Worm (Caenorhabditis elegans): Measurements from ENCODE around the gene vhp-1.
"Not testable (repeated sequence)": the region's sequence is repeated elsewhere in the genome, so short reads cannot be mapped to it uniquely, and the experiment has no call there.

The vhp-1 gene

DNA sequence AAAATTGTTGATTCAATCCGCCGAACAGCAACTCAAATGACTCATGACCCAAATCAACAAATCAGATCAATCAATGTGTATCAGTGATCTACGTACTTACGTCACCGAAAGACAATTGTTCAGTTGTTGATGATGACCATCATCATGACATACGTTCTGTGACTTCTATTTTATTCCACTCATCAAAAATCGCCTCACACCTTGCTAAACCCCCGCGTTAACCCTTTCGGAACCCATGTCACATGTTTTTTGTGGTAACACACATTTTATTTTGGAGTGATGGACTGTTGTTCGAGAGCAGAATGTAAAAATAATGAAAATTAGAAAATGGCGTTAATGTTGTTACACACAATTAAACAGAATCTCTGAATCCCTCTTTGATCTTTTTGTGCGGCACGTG lies 19.3 kb downstream of the vhp-1 start:
- TF ChIP-seq mab-5 (tag; optimal IDR thresholded peaks at IDR 0.05) (no peak), hlh-1 (tag; optimal IDR thresholded peaks at IDR 0.05) (no peak), nhr-237 (tag; optimal IDR thresholded peaks at IDR 0.05) (no peak), nhr-12 (tag; optimal IDR thresholded peaks at IDR 0.05) (no peak), drap-1 (GFP tag; optimal IDR thresholded peaks at IDR 0.05) (no peak), elt-3 (tag; optimal IDR thresholded peaks at IDR 0.05) (no peak), lin-13 (tag; optimal IDR thresholded peaks at IDR 0.05) (no peak), M03D4.4 (tag; optimal IDR thresholded peaks at IDR 0.05) (no peak), elt-1 (tag; optimal IDR thresholded peaks at IDR 0.05; ENCODE audit: borderline replicate concordance, insufficient read depth) (no peak), sem-2 (GFP tag; optimal IDR thresholded peaks at IDR 0.05) (no peak), sptf-1 (tag; optimal IDR thresholded peaks at IDR 0.05) (no peak), nhr-2 (tag; optimal IDR thresholded peaks at IDR 0.05) (no peak), pha-4 (tag; optimal IDR thresholded peaks at IDR 0.05) (no peak), lin-32 (GFP tag; optimal IDR thresholded peaks at IDR 0.05) (no peak), flh-1 (GFP tag; optimal IDR thresholded peaks at IDR 0.05) (no peak), ceh-39 (tag; optimal IDR thresholded peaks at IDR 0.05) (no peak), zip-8 (tag; optimal IDR thresholded peaks at IDR 0.05) (no peak)

DNA sequence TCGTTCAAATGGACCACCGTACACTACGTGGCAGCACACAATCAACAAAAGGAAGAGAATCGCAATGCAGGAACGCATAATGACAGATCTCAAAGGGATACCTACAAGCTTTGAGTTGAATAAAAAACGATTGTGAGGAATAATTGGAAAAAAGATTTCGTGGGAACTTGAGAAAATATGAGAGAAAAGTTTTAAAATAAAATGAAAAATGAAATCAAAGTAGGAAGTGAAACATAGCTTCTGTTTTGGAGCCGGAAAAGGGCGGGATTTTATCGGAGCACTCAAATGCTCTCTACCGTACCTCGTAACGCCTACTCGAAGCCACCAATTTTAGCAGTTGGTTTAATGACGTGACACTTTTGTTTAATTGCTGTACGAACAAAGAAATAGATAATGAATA lies 21.7 kb downstream of the vhp-1 start, which contains the start of gene F09E5.14:
Gene F09E5.14, minus strand, starts transcription at position 101 of the 400 bp plus-strand sequence.
- TF ChIP-seq ceh-39 (tag; optimal IDR thresholded peaks at IDR 0.05) = no peak
- TF ChIP-seq ceh-83 (GFP tag; optimal IDR thresholded peaks at IDR 0.05) = no peak
- TF ChIP-seq nhr-12 (tag; optimal IDR thresholded peaks at IDR 0.05) = no peak
- no peak for TF ChIP-seq mep-1 (tag; optimal IDR thresholded peaks at IDR 0.05)
- TF ChIP-seq snpc-4 (tag; optimal IDR thresholded peaks at IDR 0.05) = no peak
- no peak for TF ChIP-seq sem-2 (GFP tag; optimal IDR thresholded peaks at IDR 0.05)
- no peak for TF ChIP-seq unc-120 (tag; optimal IDR thresholded peaks at IDR 0.05; ENCODE audit: poor library complexity, severe bottlenecking)

DNA sequence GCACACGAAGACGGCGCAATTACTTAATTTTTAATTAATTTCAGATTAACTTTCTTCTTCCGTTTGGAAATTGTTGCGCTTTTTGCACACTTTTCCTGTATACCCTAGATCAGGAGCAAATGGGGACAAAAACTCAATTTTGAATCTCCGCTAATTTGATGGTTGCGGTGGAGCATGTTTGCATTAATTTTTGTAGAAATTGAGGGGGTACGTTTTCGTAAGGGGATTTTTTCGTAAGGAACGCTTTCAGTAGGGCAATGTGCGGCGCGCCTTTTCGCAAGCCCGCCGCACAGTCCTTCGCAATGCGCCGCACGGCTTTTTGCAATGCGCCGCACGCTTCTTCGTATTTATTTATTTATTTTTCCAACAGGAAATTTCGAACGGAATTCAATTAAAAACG lies 23.3 kb downstream of the vhp-1 start:
- TF ChIP-seq mep-1 (tag; optimal IDR thresholded peaks at IDR 0.05) (peak; percentile 53), ces-1 (GFP tag; optimal IDR thresholded peaks at IDR 0.05) (peak; percentile 73), nhr-237 (tag; optimal IDR thresholded peaks at IDR 0.05) (peak; percentile 17), unc-120 (tag; optimal IDR thresholded peaks at IDR 0.05; ENCODE audit: poor library complexity, severe bottlenecking) (peak; percentile 21), pha-4 (tag; optimal IDR thresholded peaks at IDR 0.05) (peak; percentile 50), hlh-1 (tag; optimal IDR thresholded peaks at IDR 0.05) (peak; percentile 33), lsy-2 (tag; optimal IDR thresholded peaks at IDR 0.05) (peak; percentile 29), lin-13 (tag; optimal IDR thresholded peaks at IDR 0.05) (peak; percentile 44)

DNA sequence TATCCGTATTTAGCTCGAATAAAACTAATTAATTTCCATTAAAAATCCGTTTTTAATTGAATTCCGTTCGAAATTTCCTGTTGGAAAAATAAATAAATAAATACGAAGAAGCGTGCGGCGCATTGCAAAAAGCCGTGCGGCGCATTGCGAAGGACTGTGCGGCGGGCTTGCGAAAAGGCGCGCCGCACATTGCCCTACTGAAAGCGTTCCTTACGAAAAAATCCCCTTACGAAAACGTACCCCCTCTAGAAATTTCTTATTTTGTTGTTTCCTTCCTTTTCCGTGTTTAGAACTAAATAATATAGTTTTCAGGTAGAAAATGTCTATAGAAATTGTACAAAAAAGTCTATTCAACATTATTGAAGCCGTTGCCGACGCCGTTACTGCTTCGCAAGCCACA lies 27.3 kb downstream of the vhp-1 start, which contains the start of gene F09E5.8:
Gene F09E5.8, plus strand, starts transcription at position 313 of the 400 bp plus-strand sequence.
- TF ChIP-seq unc-62 (GFP tag; optimal IDR thresholded peaks at IDR 0.05); sptf-1 (tag; optimal IDR thresholded peaks at IDR 0.05); mls-2 (tag; optimal IDR thresholded peaks at IDR 0.05): not testable (repeated sequence)

DNA sequence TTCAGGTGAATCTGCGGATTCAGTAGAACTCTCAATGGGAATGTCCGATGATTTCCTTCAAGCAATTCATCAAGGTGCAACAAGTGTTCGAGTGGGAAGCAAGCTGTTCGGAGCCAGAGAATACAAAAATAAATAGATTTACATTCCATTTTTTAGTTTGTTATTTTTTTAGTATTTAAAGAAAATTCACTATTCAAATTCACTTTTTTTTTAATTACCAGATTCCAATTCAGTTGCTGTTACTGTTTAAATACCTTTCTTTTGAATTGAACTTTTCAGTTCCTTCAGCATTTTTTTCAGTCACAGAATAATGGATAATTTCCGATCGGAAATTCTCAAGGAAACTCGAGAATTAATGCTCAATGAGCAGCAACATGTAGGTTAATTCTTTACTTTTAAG lies 28.7 kb downstream of the vhp-1 start, which contains the start of gene F09E5.7:
Gene F09E5.7, plus strand, starts transcription at position 301 of the 400 bp plus-strand sequence.
- TF ChIP-seq lsy-2 (tag; optimal IDR thresholded peaks at IDR 0.05) (no peak), lin-32 (GFP tag; optimal IDR thresholded peaks at IDR 0.05) (no peak), nhr-76 (tag; optimal IDR thresholded peaks at IDR 0.05) (no peak), unc-120 (tag; optimal IDR thresholded peaks at IDR 0.05; ENCODE audit: poor library complexity, severe bottlenecking) (no peak), unc-62 (GFP tag; optimal IDR thresholded peaks at IDR 0.05) (no peak)

DNA sequence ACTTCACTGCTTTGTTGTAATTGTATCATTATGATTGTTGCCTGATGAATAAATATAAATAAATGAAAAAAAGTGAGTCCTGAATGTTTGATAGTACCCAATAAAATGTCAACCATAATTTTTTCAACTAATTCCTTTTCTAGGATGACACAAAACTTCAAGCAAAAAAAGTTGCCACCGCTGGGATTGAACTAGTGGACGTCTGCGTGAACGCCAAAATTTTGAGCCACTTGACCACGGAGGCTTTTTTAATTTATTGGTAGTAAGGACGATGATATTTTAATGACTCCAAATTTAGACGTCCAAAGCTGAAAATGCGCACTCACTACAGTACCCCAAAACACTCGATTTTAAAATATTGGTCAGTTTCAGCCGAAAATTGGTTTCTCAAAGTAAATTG lies 30.6 kb downstream of the vhp-1 start:
- TF ChIP-seq nhr-237 (tag; optimal IDR thresholded peaks at IDR 0.05) (no peak), ceh-83 (GFP tag; optimal IDR thresholded peaks at IDR 0.05) (no peak), unc-62 (GFP tag; optimal IDR thresholded peaks at IDR 0.05) (no peak), bed-3 (GFP tag; optimal IDR thresholded peaks at IDR 0.05) (no peak), lin-13 (tag; optimal IDR thresholded peaks at IDR 0.05) (no peak), drap-1 (GFP tag; optimal IDR thresholded peaks at IDR 0.05) (no peak), M03D4.4 (tag; optimal IDR thresholded peaks at IDR 0.05) (no peak), elt-1 (tag; optimal IDR thresholded peaks at IDR 0.05; ENCODE audit: borderline replicate concordance, insufficient read depth) (no peak), mls-2 (tag; optimal IDR thresholded peaks at IDR 0.05) (no peak)

Measured in whole organism, mixed stage, embryonic.